Fruit fly (Drosophila melanogaster) whole organism, embryonic: Measurements from ENCODE around the gene CG32985.
A peak's percentile ranks its signal among the peaks of the same experiment; 100 is the strongest.

Experiments
- Ada2b ChIP-seq: fragments of 200-800 bp; sonication (Bioruptor generic); IDR thresholded peaks from 2 replicates; pipeline ENCODE4 v1.3.6; 2022; ENCODE audit warnings: missing biosample characterization, missing genetic modification characterization
- Adf1 ChIP-seq: fragments of 200-800 bp; sonication (Bioruptor generic); IDR thresholded peaks from 2 replicates; pipeline ENCODE4 v1.3.6; 2022; ENCODE audit warnings: missing biosample characterization, missing genetic modification characterization
- CG1024 ChIP-seq: fragments of 200-800 bp; sonication (Bioruptor generic); IDR thresholded peaks from 2 replicates; pipeline ENCODE4 v1.3.6; 2022; ENCODE audit warnings: missing biosample characterization, missing genetic modification characterization
- CG11085 ChIP-seq: fragments of 200-800 bp; sonication (Bioruptor generic); IDR thresholded peaks from 2 replicates; pipeline ENCODE4 v1.3.6; 2022; ENCODE audit warnings: missing biosample characterization, missing genetic modification characterization
- CG12299 ChIP-seq: fragments of 200-800 bp; sonication (Bioruptor generic); optimal IDR thresholded peaks from 2 replicates; lab custom pipeline; 2018; ENCODE audit warnings: missing biosample characterization, mild to moderate bottlenecking, missing genetic modification characterization
- CG12744 ChIP-seq: fragments of 200-800 bp; sonication (Bioruptor generic); optimal IDR thresholded peaks from 2 replicates; lab custom pipeline; 2016; ENCODE audit warnings: missing biosample characterization, missing genetic modification characterization
- CG12769 ChIP-seq: fragments of 200-800 bp; sonication (Bioruptor generic); optimal IDR thresholded peaks from 2 replicates; lab custom pipeline; 2019; ENCODE audit warnings: missing biosample characterization, mild to moderate bottlenecking, missing genetic modification characterization, moderate library complexity
- CG13123 ChIP-seq: fragments of 200-800 bp; sonication (Bioruptor generic); optimal IDR thresholded peaks from 2 replicates; lab custom pipeline; 2016; ENCODE audit warnings: missing biosample characterization, missing genetic modification characterization
- CG13424 ChIP-seq: fragments of 200-800 bp; sonication (Bioruptor generic); optimal IDR thresholded peaks from 2 replicates; lab custom pipeline; 2019; ENCODE audit warnings: missing biosample characterization, mild to moderate bottlenecking, missing genetic modification characterization, moderate library complexity
- CG14014 ChIP-seq: fragments of 200-800 bp; sonication (Bioruptor generic); IDR thresholded peaks from 2 replicates; pipeline ENCODE4 v1.3.6; 2022; ENCODE audit warnings: missing biosample characterization, missing genetic modification characterization
- CG1602 ChIP-seq: fragments of 200-800 bp; sonication (Bioruptor generic); optimal IDR thresholded peaks from 3 replicates; lab custom pipeline; 2016; ENCODE audit warnings: missing biosample characterization, missing genetic modification characterization
- CG1603 ChIP-seq: fragments of 200-800 bp; sonication (Bioruptor generic); optimal IDR thresholded peaks from 2 replicates; lab custom pipeline; 2019; ENCODE audit warnings: missing biosample characterization, mild to moderate bottlenecking, missing genetic modification characterization, moderate library complexity
- CG17568 ChIP-seq: fragments of 200-800 bp; sonication (Bioruptor generic); optimal IDR thresholded peaks from 2 replicates; lab custom pipeline; 2018; ENCODE audit warnings: missing biosample characterization, mild to moderate bottlenecking, missing genetic modification characterization, moderate library complexity
- CG1832 ChIP-seq: fragments of 200-800 bp; sonication (Bioruptor generic); optimal IDR thresholded peaks from 2 replicates; lab custom pipeline; 2017; ENCODE audit warnings: missing biosample characterization, mild to moderate bottlenecking, missing genetic modification characterization, inconsistent platforms
- CG2678 ChIP-seq: fragments of 200-800 bp; sonication (Bioruptor generic); optimal IDR thresholded peaks from 3 replicates; lab custom pipeline; 2019; ENCODE audit warnings: missing biosample characterization, mild to moderate bottlenecking, missing genetic modification characterization, moderate library complexity
- CG4707 ChIP-seq: fragments of 200-800 bp; sonication (Bioruptor generic); optimal IDR thresholded peaks from 2 replicates; lab custom pipeline; 2018; ENCODE audit warnings: missing biosample characterization, mild to moderate bottlenecking, missing genetic modification characterization, moderate library complexity
- CG7745 ChIP-seq: fragments of 200-800 bp; sonication (Bioruptor generic); optimal IDR thresholded peaks from 2 replicates; lab custom pipeline; 2018; ENCODE audit warnings: missing biosample characterization, mild to moderate bottlenecking, missing genetic modification characterization, moderate library complexity
- CTCF ChIP-seq: fragments of 200-800 bp; sonication (Bioruptor generic); optimal IDR thresholded peaks from 2 replicates; lab custom pipeline; 2017; ENCODE audit warnings: missing biosample characterization, mild to moderate bottlenecking, missing genetic modification characterization, moderate library complexity
- Camta ChIP-seq: fragments of 200-800 bp; sonication (Bioruptor generic); optimal IDR thresholded peaks from 2 replicates; lab custom pipeline; 2016; ENCODE audit warnings: missing biosample characterization, missing genetic modification characterization
- CkIIα-i1 ChIP-seq: fragments of 200-800 bp; sonication (Bioruptor generic); IDR thresholded peaks from 2 replicates; pipeline ENCODE4 v1.3.6; 2022; ENCODE audit warnings: missing biosample characterization, missing genetic modification characterization
- CrebB ChIP-seq: fragments of 200-800 bp; sonication (Bioruptor generic); optimal IDR thresholded peaks from 3 replicates; lab custom pipeline; 2018; ENCODE audit warnings: missing biosample characterization, mild to moderate bottlenecking, missing genetic modification characterization
- Fer2 ChIP-seq: fragments of 200-800 bp; sonication (Bioruptor generic); optimal IDR thresholded peaks from 2 replicates; lab custom pipeline; 2018; ENCODE audit warnings: missing biosample characterization, mild to moderate bottlenecking, missing genetic modification characterization, moderate library complexity
- H15 ChIP-seq: fragments of 200-800 bp; sonication (Bioruptor generic); IDR thresholded peaks from 3 replicates; pipeline ENCODE4 v1.3.6; 2022; ENCODE audit warnings: missing biosample characterization, missing genetic modification characterization
- HLH54F ChIP-seq: fragments of 200-800 bp; sonication (Bioruptor generic); optimal IDR thresholded peaks from 3 replicates; lab custom pipeline; 2016; ENCODE audit warnings: missing biosample characterization, missing genetic modification characterization
- Med ChIP-seq: fragments of 200-800 bp; sonication (Bioruptor generic); peaks from one replicate; lab custom pipeline; 2016; ENCODE audit warnings: missing biosample characterization, missing genetic modification characterization, mild to moderate bottlenecking, inconsistent platforms, moderate library complexity
- Myb ChIP-seq: fragments of 200-800 bp; sonication (Bioruptor generic); optimal IDR thresholded peaks from 2 replicates; lab custom pipeline; 2016; ENCODE audit warnings: missing biosample characterization, missing genetic modification characterization
- Vsx1 ChIP-seq: fragments of 200-800 bp; sonication (Bioruptor generic); optimal IDR thresholded peaks from 2 replicates; lab custom pipeline; 2017; ENCODE audit warnings: missing biosample characterization, mild to moderate bottlenecking, missing genetic modification characterization, missing genetic modification reagents
- bowl ChIP-seq: fragments of 200-800 bp; sonication (Bioruptor generic); IDR thresholded peaks from 2 replicates; pipeline ENCODE4 v1.3.6; 2022; ENCODE audit warnings: missing biosample characterization, missing genetic modification characterization
- cad ChIP-seq: fragments of >200 bp; optimal IDR thresholded peaks from 2 replicates; lab custom pipeline; 2017; ENCODE audit warnings: missing biosample characterization, missing genetic modification characterization
- chif ChIP-seq, 2 experiments: fragments of 200-800 bp; sonication (Bioruptor generic); optimal IDR thresholded peaks; 3 replicates each; lab custom pipeline; 2016; ENCODE audit warnings: missing biosample characterization in 2 of 2, missing genetic modification characterization in 2 of 2
- ci ChIP-seq: fragments of 200-800 bp; sonication (Bioruptor generic); IDR thresholded peaks from 3 replicates; pipeline ENCODE4 v1.3.6; 2022; ENCODE audit warnings: missing biosample characterization, missing genetic modification characterization
- crc ChIP-seq: fragments of 200-800 bp; sonication (Bioruptor generic); optimal IDR thresholded peaks from 2 replicates; lab custom pipeline; 2016; ENCODE audit warnings: missing biosample characterization, missing genetic modification characterization
- dm ChIP-seq: fragments of 200-800 bp; sonication (Bioruptor generic); optimal IDR thresholded peaks from 3 replicates; lab custom pipeline; 2016; ENCODE audit warnings: missing biosample characterization, missing genetic modification characterization
- eve ChIP-seq, 2 experiments: fragments of >200 bp; optimal IDR thresholded peaks; 2 replicates each; lab custom pipeline; 2017; ENCODE audit warnings: missing biosample characterization in 2 of 2, missing genetic modification characterization in 2 of 2
- fd64A ChIP-seq: fragments of 200-800 bp; sonication (Bioruptor generic); optimal IDR thresholded peaks from 3 replicates; lab custom pipeline; 2018; ENCODE audit warnings: missing biosample characterization, mild to moderate bottlenecking, missing genetic modification characterization
- gcm ChIP-seq: fragments of 200-800 bp; sonication (Bioruptor generic); optimal IDR thresholded peaks from 2 replicates; lab custom pipeline; 2019; ENCODE audit warnings: missing biosample characterization, mild to moderate bottlenecking, missing genetic modification characterization, moderate library complexity
- gem ChIP-seq: fragments of 200-800 bp; sonication (Bioruptor generic); optimal IDR thresholded peaks from 2 replicates; lab custom pipeline; 2019; ENCODE audit warnings: missing biosample characterization, mild to moderate bottlenecking, missing genetic modification characterization, moderate library complexity
- grau ChIP-seq: fragments of 200-800 bp; optimal IDR thresholded peaks from 3 replicates; lab custom pipeline; 2019; ENCODE audit warnings: missing biosample characterization, mild to moderate bottlenecking, missing genetic modification characterization, moderate library complexity
- h ChIP-seq: fragments of >200 bp; optimal IDR thresholded peaks from 2 replicates; lab custom pipeline; 2017
- inv ChIP-seq: fragments of 200-800 bp; sonication (Bioruptor generic); IDR thresholded peaks from 2 replicates; pipeline ENCODE4 v1.3.6; 2022; ENCODE audit warnings: missing biosample characterization, missing genetic modification characterization; ENCODE audit not compliant: partially characterized antibody
- lbe ChIP-seq: fragments of 200-800 bp; sonication (Bioruptor generic); optimal IDR thresholded peaks from 2 replicates; lab custom pipeline; 2016; ENCODE audit warnings: missing biosample characterization, mild to moderate bottlenecking, missing genetic modification characterization
- lov ChIP-seq, 2 experiments: fragments of 200-800 bp in 1 of 2; fragments of >200 bp in 1 of 2; sonication (Bioruptor generic) in 1 of 2; IDR thresholded peaks in 1 of 2; optimal IDR thresholded peaks in 1 of 2; 2 replicates in 1 of 2; 3 replicates in 1 of 2; pipeline versions ENCODE4 v1.3.6 to Lab custom; 2017 to 2022; ENCODE audit warnings: missing biosample characterization in 1 of 2, missing genetic modification characterization in 1 of 2
- maf-S ChIP-seq: fragments of 200-800 bp; sonication (Bioruptor generic); optimal IDR thresholded peaks from 2 replicates; lab custom pipeline; 2016; ENCODE audit warnings: missing biosample characterization, missing genetic modification characterization
- mld ChIP-seq: fragments of 200-800 bp; sonication (Bioruptor generic); IDR thresholded peaks from 3 replicates; pipeline ENCODE4 v1.3.6; 2022; ENCODE audit warnings: missing biosample characterization, missing genetic modification characterization; ENCODE audit not compliant: partially characterized antibody
- onecut ChIP-seq: fragments of 200-800 bp; sonication (Bioruptor generic); IDR thresholded peaks from 2 replicates; pipeline ENCODE4 v1.3.6; 2022; ENCODE audit warnings: missing biosample characterization, missing genetic modification characterization
- psq ChIP-seq: fragments of 200-800 bp; sonication (Bioruptor generic); optimal IDR thresholded peaks from 2 replicates; lab custom pipeline; 2017; ENCODE audit warnings: missing biosample characterization, missing genetic modification characterization
- pzg ChIP-seq: fragments of 200-800 bp; sonication (Bioruptor generic); optimal IDR thresholded peaks from 3 replicates; lab custom pipeline; 2018; ENCODE audit warnings: missing biosample characterization, mild to moderate bottlenecking, missing genetic modification characterization, moderate library complexity
- repo ChIP-seq: fragments of 200-800 bp; sonication (Bioruptor generic); optimal IDR thresholded peaks from 2 replicates; lab custom pipeline; 2016; ENCODE audit warnings: missing biosample characterization, missing genetic modification characterization
- salm ChIP-seq: fragments of 200-800 bp; sonication (Bioruptor generic); optimal IDR thresholded peaks from 2 replicates; lab custom pipeline; 2018; ENCODE audit warnings: missing biosample characterization, mild to moderate bottlenecking, missing genetic modification characterization
- seq ChIP-seq: fragments of 200-800 bp; sonication (Bioruptor generic); IDR thresholded peaks from 2 replicates; pipeline ENCODE4 v1.3.6; 2022; ENCODE audit warnings: missing biosample characterization, missing genetic modification characterization
- slou ChIP-seq: fragments of 200-800 bp; sonication (Bioruptor generic); optimal IDR thresholded peaks from 3 replicates; lab custom pipeline; 2016; ENCODE audit warnings: missing biosample characterization, missing genetic modification characterization
- sob ChIP-seq: fragments of 200-800 bp; sonication (Bioruptor generic); IDR thresholded peaks from 2 replicates; pipeline ENCODE4 v1.3.6; 2022; ENCODE audit warnings: missing biosample characterization, missing genetic modification characterization

CG32985 gene

DNA sequence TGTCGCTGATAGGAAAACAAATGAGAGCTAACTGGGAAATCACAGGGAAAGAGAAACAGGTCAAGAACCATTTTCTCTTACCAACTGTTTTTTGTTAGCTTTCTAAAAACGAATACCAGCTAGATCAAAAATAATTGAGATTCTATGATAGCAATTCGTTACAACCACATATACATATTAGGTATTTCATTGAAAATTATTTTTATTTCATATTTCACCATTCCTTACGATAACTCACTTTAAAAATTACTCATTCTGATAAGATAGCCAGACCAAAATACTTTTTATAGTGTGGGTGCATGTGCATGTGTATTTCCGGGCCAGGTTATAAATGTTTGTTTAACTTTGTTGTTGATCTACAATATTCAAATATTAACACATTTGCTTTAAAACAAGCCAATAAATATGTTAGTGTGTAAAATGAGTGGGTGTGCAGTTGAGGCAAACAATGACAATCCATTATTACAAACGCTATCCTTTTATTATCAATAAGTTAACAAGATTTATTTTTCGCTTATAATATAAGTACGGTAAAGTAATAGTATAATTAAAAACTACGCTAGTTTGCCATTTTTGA lies 24.4 kb upstream of the CG32985 start (continued):
- no peak for TF ChIP-seq HLH54F (GFP tag; lab: Kevin White, UChicago)
- TF ChIP-seq CG12744: no peak
- no peak for TF ChIP-seq maf-S
- no peak for TF ChIP-seq psq (GFP tag; lab: Kevin White, UChicago)
- TF ChIP-seq Myb (GFP tag; lab: Kevin White, UChicago): no peak
- TF ChIP-seq salm (tag; lab: Kevin White, UChicago): peak; percentile 47
- TF ChIP-seq slou (GFP tag; lab: Kevin White, UChicago): no peak
- TF ChIP-seq seq (GFP tag; lab: Robert Waterston, UW): no peak
- TF ChIP-seq fd64A: peak; percentile 48
- no peak for TF ChIP-seq CG1832 (GFP tag; lab: Kevin White, UChicago)
- TF ChIP-seq lbe (GFP tag; lab: Kevin White, UChicago): no peak
- TF ChIP-seq onecut: peak; percentile 7; the same call in 1 of the 2 replicates
- no peak for TF ChIP-seq sob (GFP tag; lab: Robert Waterston, UW)
- TF ChIP-seq CkIIα-i1 (GFP tag; lab: Robert Waterston, UW): no peak
- no peak for TF ChIP-seq cad (GFP tag; lab: Kevin White, UChicago)
- peak; percentile 21 for TF ChIP-seq CG12769 (tag; lab: Kevin White, UChicago)
- TF ChIP-seq inv: no peak
- no peak for TF ChIP-seq CG1024 (GFP tag; lab: Robert Waterston, UW)
- no peak for TF ChIP-seq Adf1 (GFP tag; lab: Robert Waterston, UW)
- no peak for TF ChIP-seq lov (optimal IDR thresholded peaks at IDR 0.05; lab: Kevin White, UChicago)
- no peak for TF ChIP-seq lov (GFP tag; IDR thresholded peaks at IDR 0.05; lab: Robert Waterston, UW)
- no peak for TF ChIP-seq CG13123 (GFP tag; lab: Kevin White, UChicago)
- no peak for TF ChIP-seq Vsx1 (GFP tag; lab: Kevin White, UChicago)
- no peak for TF ChIP-seq crc (GFP tag; lab: Kevin White, UChicago)
- TF ChIP-seq Camta: no peak
- TF ChIP-seq mld (GFP tag; lab: Robert Waterston, UW): no peak
- no peak for TF ChIP-seq Ada2b
- peak; percentile 17 for TF ChIP-seq CG1603 (tag; lab: Kevin White, UChicago)
- no peak for TF ChIP-seq bowl (GFP tag; lab: Robert Waterston, UW)
- TF ChIP-seq CG7745: no peak
- no peak for TF ChIP-seq CG11085 (GFP tag; lab: Robert Waterston, UW)
- TF ChIP-seq CG17568 (GFP tag; lab: Kevin White, UChicago): peak; percentile 59
- no peak for TF ChIP-seq h (lab: Kevin White, UChicago)
- no peak for TF ChIP-seq repo
- TF ChIP-seq chif (GFP tag; optimal IDR thresholded peaks at IDR 0.05; lab: Kevin White, UChicago): no peak
- TF ChIP-seq ci (GFP tag; lab: Robert Waterston, UW): no peak
- no peak for TF ChIP-seq CTCF
- TF ChIP-seq CrebB (tag; lab: Kevin White, UChicago): peak; percentile 29
- peak; percentile 16 for TF ChIP-seq CG4707 (GFP tag; lab: Kevin White, UChicago)
- peak; percentile 25 for TF ChIP-seq CG13424 (tag; lab: Kevin White, UChicago)
- TF ChIP-seq CG1602 (GFP tag; lab: Kevin White, UChicago): no peak
- TF ChIP-seq H15 (GFP tag; lab: Robert Waterston, UW): no peak
- no peak for TF ChIP-seq pzg (GFP tag; lab: Kevin White, UChicago)
- TF ChIP-seq gcm (GFP tag; lab: Kevin White, UChicago): no peak
- TF ChIP-seq grau (tag; lab: Kevin White, UChicago): peak; percentile 1
- peak; percentile 59 for TF ChIP-seq CG12299
- TF ChIP-seq dm (GFP tag; lab: Kevin White, UChicago): no peak
- no peak for TF ChIP-seq Fer2 (tag; lab: Kevin White, UChicago)
- peak; percentile 2 for TF ChIP-seq gem (tag; lab: Kevin White, UChicago)
- no peak for TF ChIP-seq eve (GFP tag; optimal IDR thresholded peaks at IDR 0.05; lab: Kevin White, UChicago)
- no peak; the same call in 1 of the 2 replicates for TF ChIP-seq CG14014 (GFP tag; lab: Robert Waterston, UW)
- TF ChIP-seq CG2678 (tag; lab: Kevin White, UChicago): peak; percentile 59
- TF ChIP-seq Med (GFP tag; lab: Kevin White, UChicago): peak; percentile 69
